Worm (Caenorhabditis elegans) whole organism, young adult: ENCODE data around the gene pals-23.
A peak's percentile ranks its signal among the peaks of the same experiment; 100 is the strongest.

Experiments
- F39B2.1 ChIP-seq: fragments of 200-800 bp; sonication (Bioruptor generic); IDR thresholded peaks from 2 replicates; pipeline ENCODE4 v1.3.6; 2022; ENCODE audit warnings: missing genetic modification reagents, missing genetic modification characterization, missing compliant biosample characterization
- F52B5.7 ChIP-seq: sonication (generic microtip); optimal IDR thresholded peaks from 2 replicates; lab custom pipeline; 2016; ENCODE audit warnings: mild to moderate bottlenecking, missing genetic modification characterization, missing compliant biosample characterization
- F57A8.1 ChIP-seq: fragments of 200-800 bp; sonication (Bioruptor generic); optimal IDR thresholded peaks from 2 replicates; lab custom pipeline; 2018; ENCODE audit warnings: mild to moderate bottlenecking, missing genetic modification characterization, moderate library complexity, missing compliant biosample characterization
- F57C9.4 ChIP-seq: sonication (generic microtip); optimal IDR thresholded peaks from 2 replicates; lab custom pipeline; 2017; ENCODE audit warnings: mild to moderate bottlenecking, missing genetic modification characterization, missing compliant biosample characterization
- K12H6.12 ChIP-seq: fragments of 200-800 bp; sonication (Bioruptor generic); optimal IDR thresholded peaks from 2 replicates; lab custom pipeline; 2018; ENCODE audit warnings: mild to moderate bottlenecking, missing genetic modification characterization, missing compliant biosample characterization
- T07F8.4 ChIP-seq: sonication (generic microtip); optimal IDR thresholded peaks from 2 replicates; lab custom pipeline; 2016; ENCODE audit warnings: mild to moderate bottlenecking, missing genetic modification characterization, moderate library complexity, missing compliant biosample characterization
- Y53G8AR.9 ChIP-seq: fragments of 200-800 bp; sonication (Bioruptor generic); conservative IDR thresholded peaks from 2 replicates; pipeline ENCODE4 v1.3.6; 2022; ENCODE audit warnings: missing genetic modification reagents, missing genetic modification characterization, missing compliant biosample characterization
- Y95B8A.8 ChIP-seq: fragments of 200-800 bp; sonication (Bioruptor generic); IDR thresholded peaks from 2 replicates; pipeline ENCODE4 v1.3.6; 2022; ENCODE audit warnings: missing genetic modification reagents, missing genetic modification characterization, missing compliant biosample characterization
- attf-3 ChIP-seq: fragments of 200-800 bp; sonication (Bioruptor generic); conservative IDR thresholded peaks from 2 replicates; pipeline ENCODE4 v1.3.6; 2022; ENCODE audit warnings: missing genetic modification reagents, missing genetic modification characterization, missing compliant biosample characterization
- cebp-1 ChIP-seq, 2 experiments: fragments of 200-800 bp in 1 of 2; sonication (Bioruptor generic) in 1 of 2; sonication (generic microtip) in 1 of 2; IDR thresholded peaks in 1 of 2; optimal IDR thresholded peaks in 1 of 2; 2 replicates each; pipeline versions ENCODE4 v1.3.6 to Lab custom; 2017 to 2022; ENCODE audit warnings: missing compliant biosample characterization in 2 of 2, missing genetic modification characterization in 2 of 2, mild to moderate bottlenecking in 1 of 2, missing genetic modification reagents in 1 of 2, moderate library complexity in 1 of 2
- ceh-100 ChIP-seq: fragments of 200-800 bp; sonication (Bioruptor generic); IDR thresholded peaks from 2 replicates; pipeline ENCODE4 v1.3.6; 2022; ENCODE audit warnings: missing genetic modification reagents, missing genetic modification characterization, missing compliant biosample characterization
- ceh-79 ChIP-seq: sonication (generic microtip); optimal IDR thresholded peaks from 2 replicates; lab custom pipeline; 2017; ENCODE audit warnings: mild to moderate bottlenecking, missing genetic modification characterization, missing compliant biosample characterization
- ceh-91 ChIP-seq: fragments of 200-800 bp; sonication (Bioruptor generic); IDR thresholded peaks from 2 replicates; pipeline ENCODE4 v1.3.6; 2022; ENCODE audit warnings: missing genetic modification reagents, missing genetic modification characterization, missing compliant biosample characterization
- die-1 ChIP-seq: sonication (generic microtip); optimal IDR thresholded peaks from 2 replicates; lab custom pipeline; 2016; ENCODE audit warnings: missing genotype, mild to moderate bottlenecking, missing genetic modification characterization, missing compliant biosample characterization
- dox-1 ChIP-seq: fragments of 200-800 bp; sonication (Bioruptor generic); IDR thresholded peaks from 2 replicates; pipeline ENCODE4 v1.3.6; 2022; ENCODE audit warnings: missing genetic modification reagents, missing genetic modification characterization, missing compliant biosample characterization
- dpff-1 ChIP-seq: sonication (generic microtip); optimal IDR thresholded peaks from 2 replicates; lab custom pipeline; 2017; ENCODE audit warnings: mild to moderate bottlenecking, missing genetic modification characterization, missing compliant biosample characterization
- efl-1 ChIP-seq: fragments of 150-350 bp; optimal IDR thresholded peaks from 2 replicates; lab custom pipeline; 2014; ENCODE audit warnings: missing biosample characterization, missing genetic modification reagents, missing genetic modification characterization
- egl-44 ChIP-seq: fragments of 200-800 bp; sonication (Bioruptor generic); IDR thresholded peaks from 2 replicates; pipeline ENCODE4 v1.3.6; 2022; ENCODE audit warnings: missing genetic modification reagents, missing genetic modification characterization, missing compliant biosample characterization
- egrh-3 ChIP-seq: fragments of 200-800 bp; sonication (Bioruptor generic); IDR thresholded peaks from 2 replicates; pipeline ENCODE4 v1.3.6; 2022; ENCODE audit warnings: missing genetic modification reagents, missing genetic modification characterization, missing compliant biosample characterization
- ekl-4 ChIP-seq: fragments of 200-800 bp; sonication (Bioruptor generic); IDR thresholded peaks from 2 replicates; pipeline ENCODE4 v1.3.6; 2022; ENCODE audit warnings: missing genetic modification reagents, missing genetic modification characterization, missing compliant biosample characterization
- ets-4 ChIP-seq: fragments of 200-800 bp; sonication (Bioruptor generic); optimal IDR thresholded peaks from 2 replicates; lab custom pipeline; 2018; ENCODE audit warnings: mild to moderate bottlenecking, missing genetic modification characterization, missing compliant biosample characterization
- hmg-1.2 ChIP-seq: fragments of 200-800 bp; sonication (Bioruptor generic); IDR thresholded peaks from 2 replicates; pipeline ENCODE4 v1.3.6; 2022; ENCODE audit warnings: missing genetic modification reagents, missing genetic modification characterization, missing compliant biosample characterization
- hsf-1 ChIP-seq: fragments of 200-800 bp; sonication (Bioruptor generic); IDR thresholded peaks from 2 replicates; pipeline ENCODE4 v1.3.6; 2022; ENCODE audit warnings: missing genetic modification reagents, missing genetic modification characterization, missing compliant biosample characterization
- lag-1 ChIP-seq: fragments of 200-800 bp; sonication (Bioruptor generic); IDR thresholded peaks from 2 replicates; pipeline ENCODE4 v1.3.6; 2022; ENCODE audit warnings: missing genetic modification reagents, missing genetic modification characterization, missing compliant biosample characterization
- let-526 ChIP-seq: fragments of 200-800 bp; sonication (Bioruptor generic); IDR thresholded peaks from 2 replicates; pipeline ENCODE4 v1.3.6; 2022; ENCODE audit warnings: missing genetic modification reagents, missing genetic modification characterization, missing compliant biosample characterization
- lin-35 ChIP-seq, 3 experiments: fragments of 150-350 bp in 2 of 3; sonication (generic microtip) in 1 of 3; optimal IDR thresholded peaks; 2 replicates each; lab custom pipeline; 2014 to 2018; ENCODE audit warnings: missing biosample characterization in 3 of 3, missing genetic modification characterization in 3 of 3, missing genetic modification reagents in 3 of 3
- lir-1 ChIP-seq: fragments of 200-800 bp; sonication (Bioruptor generic); conservative IDR thresholded peaks from 2 replicates; pipeline ENCODE4 v1.3.6; 2022; ENCODE audit warnings: missing genetic modification reagents, missing genetic modification characterization, missing compliant biosample characterization
- lsl-1 ChIP-seq: fragments of 200-800 bp; sonication (Bioruptor generic); optimal IDR thresholded peaks from 2 replicates; lab custom pipeline; 2018; ENCODE audit warnings: mild to moderate bottlenecking, missing genetic modification characterization, moderate library complexity, missing compliant biosample characterization
- madf-6 ChIP-seq: fragments of 200-800 bp; sonication (Bioruptor generic); IDR thresholded peaks from 2 replicates; pipeline ENCODE4 v1.3.6; 2022; ENCODE audit warnings: missing genetic modification reagents, missing genetic modification characterization, missing compliant biosample characterization
- mcd-1 ChIP-seq: fragments of 200-800 bp; sonication (Bioruptor generic); IDR thresholded peaks from 2 replicates; pipeline ENCODE4 v1.3.6; 2022; ENCODE audit warnings: missing genetic modification reagents, missing genetic modification characterization, missing compliant biosample characterization
- nfya-2 ChIP-seq: fragments of 200-800 bp; sonication (Bioruptor generic); IDR thresholded peaks from 2 replicates; pipeline ENCODE4 v1.3.6; 2022; ENCODE audit warnings: missing genetic modification reagents, missing genetic modification characterization, missing compliant biosample characterization
- nfyb-1 ChIP-seq: fragments of 200-800 bp; sonication (Bioruptor generic); IDR thresholded peaks from 2 replicates; pipeline ENCODE4 v1.3.6; 2022; ENCODE audit warnings: missing genetic modification reagents, missing genetic modification characterization, missing compliant biosample characterization
- nhr-80 ChIP-seq: sonication (generic microtip); optimal IDR thresholded peaks from 2 replicates; lab custom pipeline; 2016; ENCODE audit warnings: missing genetic modification characterization, missing compliant biosample characterization
- pbrm-1 ChIP-seq: fragments of 200-800 bp; sonication (Bioruptor generic); IDR thresholded peaks from 2 replicates; pipeline ENCODE4 v1.3.6; 2022; ENCODE audit warnings: missing genetic modification reagents, missing genetic modification characterization, missing compliant biosample characterization
- pha-4 ChIP-seq: fragments of 150-350 bp; sonication (generic microtip); optimal IDR thresholded peaks from 2 replicates; lab custom pipeline; 2014; ENCODE audit warnings: missing biosample characterization, missing genetic modification reagents, missing genetic modification characterization
- rcor-1 ChIP-seq: fragments of 200-800 bp; sonication (Bioruptor generic); IDR thresholded peaks from 2 replicates; pipeline ENCODE4 v1.3.6; 2022; ENCODE audit warnings: missing genetic modification reagents, missing genetic modification characterization, missing compliant biosample characterization
- repo-1 ChIP-seq: sonication (generic microtip); optimal IDR thresholded peaks from 2 replicates; lab custom pipeline; 2017; ENCODE audit warnings: mild to moderate bottlenecking, missing genetic modification characterization, missing compliant biosample characterization
- rpc-1 ChIP-seq, 2 experiments: fragments of 150-350 bp in 1 of 2; sonication (generic microtip) in 1 of 2; optimal IDR thresholded peaks; 2 replicates each; lab custom pipeline; 2014 to 2018; ENCODE audit warnings: missing biosample characterization in 1 of 2, missing genetic modification characterization in 1 of 2, missing genetic modification reagents in 1 of 2, missing genotype in 1 of 2
- sdz-38 ChIP-seq: sonication (generic microtip); optimal IDR thresholded peaks from 2 replicates; lab custom pipeline; 2016; ENCODE audit warnings: missing genotype, missing genetic modification characterization, missing compliant biosample characterization
- sea-2 ChIP-seq: fragments of 200-800 bp; sonication (Bioruptor generic); IDR thresholded peaks from 2 replicates; pipeline ENCODE4 v1.3.6; 2022; ENCODE audit warnings: missing genetic modification characterization, missing compliant biosample characterization
- snpc-1.1 ChIP-seq: sonication (generic microtip); optimal IDR thresholded peaks from 2 replicates; lab custom pipeline; 2017; ENCODE audit warnings: missing genetic modification characterization, mild to moderate bottlenecking, missing compliant biosample characterization, antibody characterized with exemption, moderate library complexity, missing genotype, missing genetic modification reagents; ENCODE audit not compliant: insufficient read depth
- unc-62 ChIP-seq: fragments of 150-350 bp; optimal IDR thresholded peaks from 2 replicates; lab custom pipeline; 2014; ENCODE audit warnings: missing biosample characterization, missing genetic modification reagents, missing genetic modification characterization
- xnd-1 ChIP-seq: sonication (generic microtip); optimal IDR thresholded peaks from 2 replicates; lab custom pipeline; 2016; ENCODE audit warnings: missing genotype, missing genetic modification reagents, missing genetic modification characterization, missing compliant biosample characterization
- zfh-2 ChIP-seq: fragments of 200-800 bp; sonication (Bioruptor generic); conservative IDR thresholded peaks from 2 replicates; pipeline ENCODE4 v1.3.6; 2022; ENCODE audit warnings: missing genetic modification reagents, missing genetic modification characterization, missing compliant biosample characterization
- ztf-22 ChIP-seq: fragments of 200-800 bp; sonication (Bioruptor generic); optimal IDR thresholded peaks from 2 replicates; lab custom pipeline; 2018; ENCODE audit warnings: mild to moderate bottlenecking, missing genetic modification characterization, moderate library complexity, missing compliant biosample characterization
- ztf-25 ChIP-seq: fragments of 200-800 bp; sonication (Bioruptor generic); IDR thresholded peaks from 2 replicates; pipeline ENCODE4 v1.3.6; 2022; ENCODE audit warnings: missing genetic modification reagents, missing genetic modification characterization, missing compliant biosample characterization
- ztf-26 ChIP-seq: sonication (generic microtip); optimal IDR thresholded peaks from 2 replicates; lab custom pipeline; 2017; ENCODE audit warnings: missing genetic modification characterization, missing compliant biosample characterization
- ztf-28 ChIP-seq: fragments of 200-800 bp; sonication (Bioruptor generic); IDR thresholded peaks from 2 replicates; pipeline ENCODE4 v1.3.6; 2022; ENCODE audit warnings: missing genetic modification reagents, missing genetic modification characterization, missing compliant biosample characterization

The pals-23 gene

DNA sequence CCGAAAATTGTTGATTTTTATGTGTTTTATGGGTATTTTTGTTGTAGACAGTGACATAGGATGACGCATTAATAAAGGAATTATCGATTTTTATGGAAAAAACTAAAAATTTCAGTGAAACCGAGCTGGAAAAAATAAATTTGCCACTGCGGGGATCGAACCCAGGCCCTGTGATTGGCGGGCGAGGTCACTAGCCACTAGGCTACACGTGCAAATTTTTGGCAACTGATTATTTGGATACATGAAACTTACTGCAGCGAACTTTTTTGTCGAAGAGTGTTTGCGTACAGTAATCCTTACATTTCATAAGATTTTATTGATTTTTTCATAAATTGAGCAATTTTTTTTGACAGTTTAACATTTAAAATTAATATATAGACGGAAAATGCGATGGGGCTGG lies 35.4 kb upstream of the pals-23 start (continued):
- TF ChIP-seq lin-35 (GFP tag; optimal IDR thresholded peaks at IDR 0.05; lab: Kevin White, UChicago): peak in 1 of 3 experiments; percentile 56
- no peak for TF ChIP-seq Y95B8A.8 (GFP tag; lab: Robert Waterston, UW)
- peak; percentile 9 for TF ChIP-seq efl-1 (GFP tag; lab: Kevin White, UChicago)
- peak; percentile 45; the same call in 1 of the 2 replicates for TF ChIP-seq ceh-91 (GFP tag; lab: Robert Waterston, UW)
- TF ChIP-seq cebp-1 (GFP tag; IDR thresholded peaks at IDR 0.05; lab: Robert Waterston, UW): no peak
- peak; percentile 67 for TF ChIP-seq cebp-1 (tag; optimal IDR thresholded peaks at IDR 0.05; lab: Kevin White, UChicago)
- TF ChIP-seq ztf-25: peak; percentile 86
- TF ChIP-seq K12H6.12 (tag; lab: Kevin White, UChicago): no peak
- no peak for TF ChIP-seq zfh-2 (GFP tag; lab: Robert Waterston, UW)
- no peak for TF ChIP-seq dpff-1 (tag; lab: Kevin White, UChicago)
- TF ChIP-seq snpc-1.1 (tag; lab: Kevin White, UChicago): peak; percentile 16
- peak; percentile 89 for TF ChIP-seq die-1 (tag; lab: Kevin White, UChicago)
- TF ChIP-seq ekl-4 (GFP tag; lab: Robert Waterston, UW): peak; percentile 75
- peak; percentile 86 for TF ChIP-seq Y53G8AR.9 (GFP tag; lab: Robert Waterston, UW)
- no peak for TF ChIP-seq lir-1 (GFP tag; lab: Robert Waterston, UW)
- TF ChIP-seq F52B5.7 (tag; lab: Kevin White, UChicago): peak; percentile 70
- peak; percentile 54 for TF ChIP-seq rpc-1 (optimal IDR thresholded peaks at IDR 0.05; lab: Kevin White, UChicago)
- peak; percentile 83 for TF ChIP-seq rpc-1 (tag; optimal IDR thresholded peaks at IDR 0.05; lab: Kevin White, UChicago)
- TF ChIP-seq hsf-1 (GFP tag; lab: Robert Waterston, UW): peak; percentile 49; the same call in 1 of the 2 replicates
- no peak for TF ChIP-seq lag-1 (GFP tag; lab: Robert Waterston, UW)
- TF ChIP-seq dox-1 (GFP tag; lab: Robert Waterston, UW): peak; percentile 78
- peak; percentile 75 for TF ChIP-seq madf-6 (GFP tag; lab: Robert Waterston, UW)
- TF ChIP-seq T07F8.4 (tag; lab: Kevin White, UChicago): peak; percentile 19
- TF ChIP-seq attf-3 (GFP tag; lab: Robert Waterston, UW): peak; percentile 78
- TF ChIP-seq sdz-38 (tag; lab: Kevin White, UChicago): no peak
- no peak for TF ChIP-seq unc-62 (GFP tag; lab: Kevin White, UChicago)
- TF ChIP-seq nhr-80 (tag; lab: Kevin White, UChicago): no peak
- TF ChIP-seq F39B2.1 (GFP tag; lab: Robert Waterston, UW): 0 out of 2 replicates have a peak, but pooled peaks have one; percentile 27
- no peak for TF ChIP-seq F57A8.1 (GFP tag; lab: Kevin White, UChicago)
- no peak for TF ChIP-seq ztf-26 (tag; lab: Kevin White, UChicago)
- peak; percentile 79; the same call in 1 of the 2 replicates for TF ChIP-seq pbrm-1 (GFP tag; lab: Robert Waterston, UW)
- TF ChIP-seq nfya-2 (GFP tag; lab: Robert Waterston, UW): peak; percentile 71; the same call in 1 of the 2 replicates
- no peak for TF ChIP-seq egrh-3
- no peak for TF ChIP-seq let-526 (GFP tag; lab: Robert Waterston, UW)
- no peak for TF ChIP-seq ets-4 (GFP tag; lab: Kevin White, UChicago)
- TF ChIP-seq ceh-79 (tag; lab: Kevin White, UChicago): peak; percentile 76
- TF ChIP-seq pha-4 (tag; lab: Kevin White, UChicago): no peak
- TF ChIP-seq rcor-1: peak; percentile 71
- TF ChIP-seq repo-1: peak; percentile 83
- peak; percentile 51 for TF ChIP-seq lsl-1 (GFP tag; lab: Kevin White, UChicago)
- no peak for TF ChIP-seq ztf-22
- TF ChIP-seq ztf-28 (GFP tag; lab: Robert Waterston, UW): no peak
- peak; percentile 35; the same call in 1 of the 2 replicates for TF ChIP-seq nfyb-1
- peak; percentile 62 for TF ChIP-seq ceh-100
- TF ChIP-seq xnd-1: no peak
- TF ChIP-seq egl-44 (GFP tag; lab: Robert Waterston, UW): no peak
- no peak for TF ChIP-seq sea-2 (GFP tag; lab: Robert Waterston, UW)
- peak; percentile 70 for TF ChIP-seq hmg-1.2
- peak; percentile 74 for TF ChIP-seq F57C9.4 (tag; lab: Kevin White, UChicago)
- peak; percentile 53 for TF ChIP-seq mcd-1 (GFP tag; lab: Robert Waterston, UW)
